Worm (Caenorhabditis elegans) whole organism, L1 larva: ENCODE results near the gene snap-29.

ENCODE experiments used
- ceh-82 ChIP-seq, 3 experiments: fragments of 150-350 bp in 1 of 3; sonication (generic microtip) in 2 of 3; optimal IDR thresholded peaks; 2 replicates each; lab custom pipeline; 2014 to 2017; ENCODE audit warnings: missing biosample characterization in 3 of 3, missing genetic modification characterization in 3 of 3
- efl-3 ChIP-seq: fragments of 200-800 bp; sonication (Bioruptor generic); optimal IDR thresholded peaks from 2 replicates; lab custom pipeline; 2018; ENCODE audit warnings: mild to moderate bottlenecking, missing genetic modification characterization, missing compliant biosample characterization
- elt-2 ChIP-seq: sonication (generic microtip); optimal IDR thresholded peaks from 2 replicates; lab custom pipeline; 2016; ENCODE audit warnings: missing genetic modification characterization, mild to moderate bottlenecking, inconsistent platforms, missing compliant biosample characterization, missing genetic modification reagents
- elt-3 ChIP-seq, 6 experiments: fragments of 150-350 bp in 1 of 6; sonication (generic microtip); optimal IDR thresholded peaks; 2 replicates each; lab custom pipeline; 2017 to 2018; ENCODE audit warnings: missing biosample characterization in 6 of 6, missing genetic modification characterization in 6 of 6, inconsistent platforms in 1 of 6
- ets-5 ChIP-seq: fragments of 200-800 bp; sonication (Bioruptor generic); IDR thresholded peaks from 2 replicates; pipeline ENCODE4 v1.3.6; 2022; ENCODE audit warnings: missing genetic modification characterization, missing compliant biosample characterization
- lin-13 ChIP-seq: fragments of 150-350 bp; optimal IDR thresholded peaks from 2 replicates; lab custom pipeline; 2014; ENCODE audit warnings: missing biosample characterization, missing genetic modification reagents, missing genetic modification characterization
- lin-39 ChIP-seq: fragments of 150-350 bp; optimal IDR thresholded peaks from 2 replicates; lab custom pipeline; 2014; ENCODE audit warnings: missing biosample characterization, missing genetic modification reagents, missing genetic modification characterization
- nhr-11 ChIP-seq: fragments of 150-350 bp; optimal IDR thresholded peaks from 2 replicates; lab custom pipeline; 2014; ENCODE audit warnings: missing biosample characterization, missing genetic modification characterization
- nhr-77 ChIP-seq: fragments of 150-350 bp; optimal IDR thresholded peaks from 2 replicates; lab custom pipeline; 2014; ENCODE audit warnings: missing biosample characterization, missing genetic modification characterization
- snpc-4 ChIP-seq: fragments of 150-350 bp; optimal IDR thresholded peaks from 2 replicates; lab custom pipeline; 2014; ENCODE audit warnings: missing biosample characterization, missing genetic modification characterization
- sox-4 ChIP-seq: sonication (generic microtip); optimal IDR thresholded peaks from 2 replicates; lab custom pipeline; 2016; ENCODE audit warnings: missing genetic modification characterization, missing compliant biosample characterization
- sptf-1 ChIP-seq: fragments of 150-350 bp; optimal IDR thresholded peaks from 2 replicates; lab custom pipeline; 2014; ENCODE audit warnings: missing biosample characterization, missing genetic modification characterization
- zag-1 ChIP-seq: fragments of 150-350 bp; optimal IDR thresholded peaks from 2 replicates; lab custom pipeline; 2014; ENCODE audit warnings: missing biosample characterization, missing genetic modification characterization
- ztf-11 ChIP-seq, 2 experiments: sonication (generic microtip); optimal IDR thresholded peaks; 2 replicates each; lab custom pipeline; 2016 to 2017; ENCODE audit warnings: missing genetic modification characterization in 2 of 2, missing biosample characterization in 1 of 2, missing compliant biosample characterization in 1 of 2

DNA sequence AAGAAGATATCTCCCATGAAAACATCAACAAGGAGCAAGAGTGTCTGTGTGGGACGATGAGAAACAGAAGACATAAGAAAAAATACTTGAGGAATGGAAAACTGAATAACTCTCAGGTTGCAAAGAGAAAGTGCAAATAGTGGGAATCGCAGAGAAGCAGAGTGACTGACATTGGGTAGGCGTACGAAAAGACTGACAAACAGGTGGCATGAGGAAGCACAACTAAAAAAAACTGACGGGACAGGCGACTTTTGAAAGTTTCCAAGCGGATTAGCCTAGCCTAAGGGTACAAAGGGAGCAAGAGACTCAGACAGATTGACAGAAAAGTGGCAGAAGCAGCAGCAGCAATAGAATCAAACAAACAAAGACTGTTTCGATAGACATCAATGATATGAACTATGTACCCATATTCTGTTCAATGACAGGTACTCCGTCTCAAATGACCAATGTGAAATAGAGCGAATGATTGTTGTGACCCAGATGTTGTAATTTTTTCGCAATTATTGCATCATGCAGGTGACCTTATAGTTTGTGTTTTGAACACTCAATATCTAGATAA, 41.6 kb upstream of the snap-29 start:
- no peak for TF ChIP-seq lin-13
- TF ChIP-seq snpc-4 (tag; lab: Kevin White, UChicago) = no peak
- no peak for TF ChIP-seq sptf-1
- no peak for TF ChIP-seq efl-3
- no peak for TF ChIP-seq nhr-77 (tag; lab: Kevin White, UChicago)
- peak in 1 of 6 experiments; percentile 3 for TF ChIP-seq elt-3 (tag; optimal IDR thresholded peaks at IDR 0.05; lab: Kevin White, UChicago)
- TF ChIP-seq elt-2 (tag; lab: Kevin White, UChicago) = no peak
- no peak for TF ChIP-seq nhr-11 (tag; lab: Kevin White, UChicago)
- TF ChIP-seq ets-5 = no peak
- TF ChIP-seq zag-1 (tag; lab: Kevin White, UChicago) = no peak
- no peak for TF ChIP-seq ztf-11 (tag; optimal IDR thresholded peaks at IDR 0.05; lab: Kevin White, UChicago)
- peak; percentile 60 for TF ChIP-seq lin-39 (tag; lab: Kevin White, UChicago)
- no peak for TF ChIP-seq sox-4 (tag; lab: Kevin White, UChicago)
- TF ChIP-seq ceh-82 (tag; optimal IDR thresholded peaks at IDR 0.05; lab: Kevin White, UChicago) = peak in 2 of 3 experiments; percentile 15 to 33
